Fruit fly (Drosophila melanogaster) S2 (cell line): ENCODE measurements around the gene Or65a.

Experiments used
- CG8478 ChIP-seq: fragments of >200 bp; optimal IDR thresholded peaks from 2 replicates; lab custom pipeline; 2018
- CTCF ChIP-seq, 2 experiments: fragments of >200 bp; optimal IDR thresholded peaks; 2 replicates each; lab custom pipeline; 2018

DNA sequence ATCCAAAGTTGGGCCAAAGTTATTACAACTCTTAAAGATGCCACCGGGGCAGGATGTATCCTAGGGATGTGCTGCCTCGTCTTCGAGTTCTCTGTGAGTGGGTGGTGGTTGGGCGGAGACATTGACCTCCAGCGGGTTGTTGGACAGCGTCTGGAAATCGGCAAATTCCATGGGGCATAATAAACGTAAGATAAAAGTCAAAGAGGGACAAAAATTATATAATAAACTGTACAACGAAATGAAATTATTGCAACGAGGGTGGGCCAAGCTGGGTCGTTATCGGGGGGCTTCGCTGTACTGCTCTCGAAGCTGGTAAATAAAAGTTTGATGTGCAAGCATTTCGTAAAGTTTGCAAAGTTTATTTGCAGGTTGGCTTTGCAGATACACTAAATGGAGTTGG is 28.0 kb downstream of the Or65a start:
- no peak for TF ChIP-seq CG8478 (lab: Kevin White, UChicago)
- no peak for TF ChIP-seq CTCF (optimal IDR thresholded peaks at IDR 0.05; lab: Kevin White, UChicago)
